Worm (Caenorhabditis elegans): ENCODE data around the gene fem-3.
A peak's percentile ranks its signal among the peaks of the same experiment; 100 is the strongest.

Gene fem-3

ce11 chrIV:9104071-9105016 lies at the start of gene fem-3, which contains the start of gene C01F6.14:
Gene fem-3, plus strand, starts transcription at chrIV:9104966.
Gene C01F6.14, minus strand, starts transcription at chrIV:9104121.
- TF ChIP-seq nfya-1 (tag; optimal IDR thresholded peaks at IDR 0.05; ENCODE audit: insufficient read depth) (peak; percentile 36), nhr-28 (tag; optimal IDR thresholded peaks at IDR 0.05) (no peak), lin-15B (tag; optimal IDR thresholded peaks at IDR 0.05) (peak; percentile 46), pha-4 (tag; optimal IDR thresholded peaks at IDR 0.05) (peak; percentile 39), egl-5 (tag; optimal IDR thresholded peaks at IDR 0.05) (peak; percentile 72)

ce11 chrIV:9063518-9063917 lies 41.2 kb upstream of the fem-3 start:
- TF ChIP-seq elt-2 (tag; optimal IDR thresholded peaks at IDR 0.05) (no peak), ztf-4 (tag; optimal IDR thresholded peaks at IDR 0.05) (no peak), zag-1 (tag; optimal IDR thresholded peaks at IDR 0.05) (no peak), nhr-11 (tag; optimal IDR thresholded peaks at IDR 0.05) (no peak), lin-15B (tag; optimal IDR thresholded peaks at IDR 0.05) (peak; percentile 9), nfya-1 (tag; optimal IDR thresholded peaks at IDR 0.05; ENCODE audit: insufficient read depth) (peak; percentile 28), elt-1 (tag; optimal IDR thresholded peaks at IDR 0.05) (no peak), nhr-25 (tag; optimal IDR thresholded peaks at IDR 0.05) (no peak), fkh-10 (GFP tag; optimal IDR thresholded peaks at IDR 0.05) (peak; percentile 58), fkh-2 (tag; optimal IDR thresholded peaks at IDR 0.05) (no peak), ama-1 (optimal IDR thresholded peaks at IDR 0.05) (no peak), ZK546.5 (tag; optimal IDR thresholded peaks at IDR 0.05) (no peak), pqm-1 (tag; optimal IDR thresholded peaks at IDR 0.05) (no peak), ztf-11 (tag; optimal IDR thresholded peaks at IDR 0.05) (no peak), R02D3.7 (tag; optimal IDR thresholded peaks at IDR 0.05) (no peak), aly-2 (tag; optimal IDR thresholded peaks at IDR 0.05) (no peak), pha-4 (tag; optimal IDR thresholded peaks at IDR 0.05) (no peak)

- TF ChIP-seq jun-1 (tag; optimal IDR thresholded peaks at IDR 0.05) (no peak), fkh-10 (GFP tag; optimal IDR thresholded peaks at IDR 0.05) (no peak), hmg-11 (tag; optimal IDR thresholded peaks at IDR 0.05) (no peak), nhr-237 (tag; optimal IDR thresholded peaks at IDR 0.05) (no peak), elt-2 (tag; optimal IDR thresholded peaks at IDR 0.05) (no peak), elt-1 (tag; optimal IDR thresholded peaks at IDR 0.05) (no peak), mml-1 (tag; optimal IDR thresholded peaks at IDR 0.05) (no peak), mdl-1 (tag; optimal IDR thresholded peaks at IDR 0.05) (no peak), unc-62 (GFP tag; optimal IDR thresholded peaks at IDR 0.05) (no peak)
Observed at ce11 chrIV:9069703-9070102, 35.1 kb upstream of the fem-3 start, which contains the start of gene nhr-11. Gene nhr-11, plus strand, starts transcription at chrIV:9070003.

ce11 chrIV:9070188-9070587 lies 34.6 kb upstream of the fem-3 start:
- peak; percentile 84 for TF ChIP-seq pqm-1 (tag; optimal IDR thresholded peaks at IDR 0.05)
- TF ChIP-seq elt-2 (tag; optimal IDR thresholded peaks at IDR 0.05), result peak; percentile 82
- peak; percentile 30 for TF ChIP-seq pha-4 (tag; optimal IDR thresholded peaks at IDR 0.05)
- no peak for TF ChIP-seq ZK546.5 (tag; optimal IDR thresholded peaks at IDR 0.05)
- no peak for TF ChIP-seq nhr-12 (tag; optimal IDR thresholded peaks at IDR 0.05)
- no peak for TF ChIP-seq nhr-43 (tag; optimal IDR thresholded peaks at IDR 0.05; ENCODE audit: poor library complexity, severe bottlenecking)

- TF ChIP-seq jun-1 (tag; optimal IDR thresholded peaks at IDR 0.05) (peak; percentile 29), aly-2 (tag; optimal IDR thresholded peaks at IDR 0.05) (no peak), fkh-10 (GFP tag; optimal IDR thresholded peaks at IDR 0.05) (peak; percentile 71), ztf-11 (tag; optimal IDR thresholded peaks at IDR 0.05) (no peak), ceh-82 (tag; optimal IDR thresholded peaks at IDR 0.05) (no peak), eor-1 (tag; optimal IDR thresholded peaks at IDR 0.05) (no peak), lin-39 (tag; optimal IDR thresholded peaks at IDR 0.05) (peak; percentile 64), fkh-2 (tag; optimal IDR thresholded peaks at IDR 0.05) (no peak), nhr-76 (tag; optimal IDR thresholded peaks at IDR 0.05) (no peak), unc-39 (tag; optimal IDR thresholded peaks at IDR 0.05) (no peak), elt-1 (tag; optimal IDR thresholded peaks at IDR 0.05) (no peak), nhr-23 (tag; optimal IDR thresholded peaks at IDR 0.05) (peak; percentile 86), nhr-28 (tag; optimal IDR thresholded peaks at IDR 0.05) (no peak), skn-1 (tag; optimal IDR thresholded peaks at IDR 0.05) (no peak), egl-27 (tag; optimal IDR thresholded peaks at IDR 0.05) (no peak), unc-62 (GFP tag; optimal IDR thresholded peaks at IDR 0.05) (no peak), nhr-11 (tag; optimal IDR thresholded peaks at IDR 0.05) (no peak), mml-1 (tag; optimal IDR thresholded peaks at IDR 0.05) (no peak), zag-1 (tag; optimal IDR thresholded peaks at IDR 0.05) (no peak), elt-3 (tag; optimal IDR thresholded peaks at IDR 0.05) (no peak), snpc-4 (tag; optimal IDR thresholded peaks at IDR 0.05) (peak; percentile 78), ceh-9 (tag; optimal IDR thresholded peaks at IDR 0.05) (no peak), nhr-12 (tag; optimal IDR thresholded peaks at IDR 0.05) (no peak), sea-2 (GFP tag; optimal IDR thresholded peaks at IDR 0.05) (no peak), tbx-2 (tag; optimal IDR thresholded peaks at IDR 0.05) (no peak), nhr-25 (tag; optimal IDR thresholded peaks at IDR 0.05) (peak; percentile 80), ztf-4 (tag; optimal IDR thresholded peaks at IDR 0.05) (no peak), R02D3.7 (tag; optimal IDR thresholded peaks at IDR 0.05) (peak; percentile 54), mdl-1 (tag; optimal IDR thresholded peaks at IDR 0.05) (no peak), hmg-11 (tag; optimal IDR thresholded peaks at IDR 0.05) (peak; percentile 42)
Observed at ce11 chrIV:9074244-9074723, 30.5 kb upstream of the fem-3 start, which contains the start of gene mppb-1. Gene mppb-1, plus strand, starts transcription at chrIV:9074673.

Data from whole organism, L3 larva.